Worm (Caenorhabditis elegans) whole organism, dauer: ENCODE measurements around the gene abts-3.

ENCODE experiments used
- unc-62 ChIP-seq: sonication (generic microtip); optimal IDR thresholded peaks from 2 replicates; lab custom pipeline; 2017; ENCODE audit warnings: missing biosample characterization, missing genetic modification reagents, missing genetic modification characterization

Gene abts-3

DNA sequence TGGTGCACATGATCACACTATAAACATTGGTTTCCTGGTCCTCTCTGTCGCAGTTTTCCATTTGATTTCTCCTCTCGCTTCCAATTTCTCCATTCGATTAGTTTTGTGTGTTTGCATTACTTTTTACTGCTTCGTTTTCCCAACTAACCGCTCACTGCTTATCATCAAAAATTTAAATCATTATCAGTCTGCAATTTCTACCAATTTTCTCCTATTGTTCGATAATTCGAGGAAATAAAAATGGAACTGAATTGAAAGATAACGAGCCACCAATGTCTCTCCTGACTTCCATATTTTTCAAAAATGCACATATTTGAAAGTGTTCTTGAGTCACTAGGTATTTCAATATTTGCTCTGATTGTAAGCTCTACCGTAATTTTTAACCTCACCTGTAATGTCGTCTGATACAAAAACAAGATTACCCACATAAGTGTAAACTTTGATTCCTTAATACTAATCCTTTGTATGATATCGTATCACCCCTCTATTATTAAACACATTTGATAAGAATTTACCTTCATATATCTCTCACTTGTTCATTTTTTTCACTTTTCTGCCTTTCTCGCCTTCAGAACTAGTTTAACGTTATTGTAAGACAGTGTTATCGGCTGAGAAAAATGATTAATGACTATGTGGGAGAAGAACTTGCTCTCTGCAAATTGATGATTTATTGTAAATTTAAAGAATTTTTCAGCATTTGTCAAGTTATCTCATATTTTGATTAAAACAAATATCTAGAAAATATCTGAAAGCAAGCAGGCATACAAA, 45.5 kb downstream of the abts-3 start:
- no peak for TF ChIP-seq unc-62 (GFP tag; lab: Kevin White, UChicago)

- no peak for TF ChIP-seq unc-62 (GFP tag; lab: Kevin White, UChicago)
Measured at ce11 chrII:6178743-6179129, 46.0 kb downstream of the abts-3 start.

- no peak for TF ChIP-seq unc-62 (GFP tag; lab: Kevin White, UChicago)
Measured at ce11 chrII:6179531-6179930, 46.8 kb downstream of the abts-3 start, which contains the start of gene F40H3.1. TSS of gene F40H3.1 (plus strand) at chrII:6179831.

- TF ChIP-seq unc-62 (GFP tag; lab: Kevin White, UChicago), result no peak
Measured at ce11 chrII:6180552-6180951, 47.9 kb downstream of the abts-3 start.

DNA sequence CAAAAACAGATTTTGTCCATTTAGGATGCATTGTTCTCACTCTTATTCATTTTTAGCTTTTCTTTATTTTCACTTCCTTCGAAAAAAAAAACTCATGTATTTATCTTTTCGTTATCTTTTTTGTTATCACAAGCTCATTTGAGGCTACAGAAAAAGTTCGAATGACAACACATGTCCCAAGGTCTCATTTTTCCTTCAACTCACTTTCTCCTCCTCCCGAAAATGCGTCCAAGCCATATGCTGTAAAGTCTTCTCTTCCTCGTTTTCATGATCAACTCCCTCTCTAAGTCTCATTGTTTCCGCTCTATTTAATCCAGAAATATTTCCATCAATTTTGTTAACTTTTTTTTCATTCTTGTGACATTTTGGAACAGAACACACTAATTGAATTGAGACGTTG, 48.6 kb downstream of the abts-3 start:
- TF ChIP-seq unc-62 (GFP tag; lab: Kevin White, UChicago), result no peak

DNA sequence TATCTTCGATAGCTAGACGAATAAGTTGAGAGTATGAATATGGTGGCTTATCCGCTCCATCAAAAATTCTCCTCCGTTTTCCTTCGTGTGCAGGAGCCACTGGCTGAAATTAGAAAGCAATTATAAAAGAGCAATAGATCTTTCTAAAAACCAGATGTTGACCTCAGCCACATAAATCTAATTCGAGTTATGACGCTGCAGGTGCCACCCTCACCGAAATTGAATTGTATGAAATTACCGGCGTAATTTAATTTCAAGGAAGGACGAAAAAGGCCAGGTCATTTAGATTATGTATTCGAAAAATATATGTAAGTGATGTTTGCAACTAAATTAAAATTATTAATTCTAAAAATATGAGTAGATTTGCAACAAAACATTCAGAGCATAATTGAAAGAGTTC, 58.1 kb downstream of the abts-3 start:
- no peak for TF ChIP-seq unc-62 (GFP tag; lab: Kevin White, UChicago)

ce11 chrII:6191293-6191692, 58.6 kb downstream of the abts-3 start, which contains the start of gene fkh-8:
TSS of gene fkh-8 (minus strand) at chrII:6191393.
- TF ChIP-seq unc-62 (GFP tag; lab: Kevin White, UChicago), result no peak

- TF ChIP-seq unc-62 (GFP tag; lab: Kevin White, UChicago), result no peak
Measured at ce11 chrII:6192484-6192883, 59.8 kb downstream of the abts-3 start, which contains the start of gene cpb-2. TSS of gene cpb-2 (plus strand) at chrII:6192784.

- no peak for TF ChIP-seq unc-62 (GFP tag; lab: Kevin White, UChicago)
Measured at ce11 chrII:6196875-6197274, 64.2 kb downstream of the abts-3 start, which contains the start of the genes rbmx-2 and C30B5.2. TSS of gene rbmx-2 (minus strand) at chrII:6196948. TSS of gene C30B5.2 (plus strand) at chrII:6197180.

DNA sequence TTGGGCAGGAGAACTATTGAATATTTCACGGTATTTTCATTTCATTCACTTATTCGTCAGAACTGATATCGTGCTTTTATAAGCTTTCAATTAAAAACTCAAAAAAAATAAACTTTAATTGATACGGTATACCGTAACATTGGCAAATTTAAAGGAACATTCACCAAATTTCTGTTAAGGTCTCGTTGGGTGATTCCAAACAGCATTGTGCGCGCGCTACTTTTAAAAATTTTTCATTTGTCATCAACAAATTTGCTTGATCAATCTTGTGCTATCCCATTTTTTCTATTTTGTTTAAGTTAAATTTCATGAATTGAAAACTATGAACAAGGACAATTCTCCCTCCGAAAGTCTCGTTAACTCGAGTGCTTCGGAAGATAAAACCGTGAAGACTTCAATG, 65.8 kb downstream of the abts-3 start, which contains the start of gene szy-4:
TSS of gene szy-4 (plus strand) at position 229 of the 400 bp plus-strand sequence.
- no peak for TF ChIP-seq unc-62 (GFP tag; lab: Kevin White, UChicago)

ce11 chrII:6199010-6199409, 66.3 kb downstream of the abts-3 start:
- no peak for TF ChIP-seq unc-62 (GFP tag; lab: Kevin White, UChicago)

- no peak for TF ChIP-seq unc-62 (GFP tag; lab: Kevin White, UChicago)
Measured at ce11 chrII:6202910-6203309, 70.2 kb downstream of the abts-3 start, which contains the start of gene C30B5.17. TSS of gene C30B5.17 (minus strand) at chrII:6203010.
